Worm (Caenorhabditis elegans): Measurements from ENCODE around the gene memb-1.

memb-1 gene

DNA sequence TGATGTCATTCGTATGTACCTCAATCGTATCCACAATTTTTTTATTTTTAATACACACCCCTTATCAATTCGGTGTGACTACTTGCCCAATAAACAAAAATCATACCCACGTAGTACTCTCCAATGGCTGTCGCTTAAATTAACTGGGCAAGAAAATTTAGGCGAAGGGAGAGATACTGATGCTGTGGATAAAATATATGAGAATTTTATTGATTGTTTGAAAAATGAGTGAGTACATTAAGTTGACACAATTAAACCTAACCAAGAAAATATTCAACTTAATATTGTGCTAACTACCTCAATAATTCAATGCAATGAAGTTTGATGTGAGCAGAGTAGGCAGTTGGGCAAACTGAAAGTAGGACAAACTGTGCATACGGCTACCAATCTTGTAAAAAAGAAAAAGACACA lies 24.4 kb upstream of the memb-1 start (continued):
- TF ChIP-seq attf-5 (GFP tag; optimal IDR thresholded peaks at IDR 0.05) (peak; percentile 70), B0336.3 (GFP tag; IDR thresholded peaks at IDR 0.05) (peak; percentile 99), sptf-2 (GFP tag; optimal IDR thresholded peaks at IDR 0.05) (peak; percentile 70), atf-7 (tag; optimal IDR thresholded peaks at IDR 0.05) (peak; percentile 99), ztf-18 (tag; optimal IDR thresholded peaks at IDR 0.05) (peak; percentile 64), C06A6.2 (GFP tag; conservative IDR thresholded peaks at IDR 0.05) (peak; percentile 98), sea-2 (GFP tag; IDR thresholded peaks at IDR 0.05) (no peak), bed-2 (GFP tag; IDR thresholded peaks at IDR 0.05) (peak; percentile 90), lir-1 (GFP tag; conservative IDR thresholded peaks at IDR 0.05) (peak; percentile 89), dpl-1 (GFP tag; optimal IDR thresholded peaks at IDR 0.05) (no peak), zfh-2 (GFP tag; conservative IDR thresholded peaks at IDR 0.05) (no peak), K12H6.12 (tag; optimal IDR thresholded peaks at IDR 0.05) (peak; percentile 97), F57C9.4 (tag; optimal IDR thresholded peaks at IDR 0.05) (no peak), let-526 (GFP tag; IDR thresholded peaks at IDR 0.05) (peak; percentile 79; the same call in 1 of the 2 replicates), aptf-2 (GFP tag; conservative IDR thresholded peaks at IDR 0.05) (no peak), aptf-3 (GFP tag; IDR thresholded peaks at IDR 0.05) (no peak), madf-10 (tag; optimal IDR thresholded peaks at IDR 0.05) (peak; percentile 96), him-1 (tag; optimal IDR thresholded peaks at IDR 0.05) (no peak), lin-40 (tag; optimal IDR thresholded peaks at IDR 0.05) (peak; percentile 100), ceh-100 (GFP tag; IDR thresholded peaks at IDR 0.05) (peak; percentile 77), nhr-80 (tag; optimal IDR thresholded peaks at IDR 0.05) (peak; percentile 96), rec-8 (tag; optimal IDR thresholded peaks at IDR 0.05) (peak in 1 of 2 experiments; percentile 72), hlh-26 (GFP tag; conservative IDR thresholded peaks at IDR 0.05) (no peak), lag-1 (GFP tag; IDR thresholded peaks at IDR 0.05) (0 out of 2 replicates have a peak, but pooled peaks have one; percentile 23), ztf-25 (GFP tag; IDR thresholded peaks at IDR 0.05) (no peak), Y53F4B.3 (GFP tag; IDR thresholded peaks at IDR 0.05) (no peak), somi-1 (GFP tag; optimal IDR thresholded peaks at IDR 0.05) (peak; percentile 99), F22D6.2 (tag; optimal IDR thresholded peaks at IDR 0.05) (peak; percentile 96), lsl-1 (GFP tag; optimal IDR thresholded peaks at IDR 0.05) (peak; percentile 4), madf-6 (GFP tag; IDR thresholded peaks at IDR 0.05) (no peak), egl-44 (GFP tag; IDR thresholded peaks at IDR 0.05) (peak; percentile 85), Y53G8AR.9 (GFP tag; conservative IDR thresholded peaks at IDR 0.05) (peak; percentile 98), nhr-27 (tag; optimal IDR thresholded peaks at IDR 0.05) (peak; percentile 94), sdz-38 (tag; optimal IDR thresholded peaks at IDR 0.05) (no peak), unc-62 (GFP tag; optimal IDR thresholded peaks at IDR 0.05) (peak; percentile 80), athp-1 (tag; optimal IDR thresholded peaks at IDR 0.05) (peak; percentile 11), ekl-4 (GFP tag; IDR thresholded peaks at IDR 0.05) (peak; percentile 91), ceh-91 (GFP tag; IDR thresholded peaks at IDR 0.05) (0 out of 2 replicates have a peak, but pooled peaks have one; percentile 9), egl-18 (GFP tag; IDR thresholded peaks at IDR 0.05) (peak; percentile 94), dpff-1 (tag; optimal IDR thresholded peaks at IDR 0.05) (peak; percentile 93), dox-1 (GFP tag; IDR thresholded peaks at IDR 0.05) (peak; percentile 98), nfya-2 (GFP tag; IDR thresholded peaks at IDR 0.05) (no peak), hmg-20 (GFP tag; IDR thresholded peaks at IDR 0.05) (peak; percentile 96), F33H1.4 (GFP tag; IDR thresholded peaks at IDR 0.05) (peak; percentile 10; the same call in 1 of the 2 replicates), ets-4 (GFP tag; optimal IDR thresholded peaks at IDR 0.05) (peak; percentile 81), ceh-40 (GFP tag; IDR thresholded peaks at IDR 0.05) (no peak; the same call in 1 of the 2 replicates), ztf-3 (GFP tag; optimal IDR thresholded peaks at IDR 0.05) (peak; percentile 94), B0019.2 (GFP tag; conservative IDR thresholded peaks at IDR 0.05) (no peak), F49E8.2 (tag; optimal IDR thresholded peaks at IDR 0.05; ENCODE audit: insufficient read depth) (no peak)
